Worm (Caenorhabditis elegans): ENCODE results near the gene natb-1.

natb-1 gene

DNA sequence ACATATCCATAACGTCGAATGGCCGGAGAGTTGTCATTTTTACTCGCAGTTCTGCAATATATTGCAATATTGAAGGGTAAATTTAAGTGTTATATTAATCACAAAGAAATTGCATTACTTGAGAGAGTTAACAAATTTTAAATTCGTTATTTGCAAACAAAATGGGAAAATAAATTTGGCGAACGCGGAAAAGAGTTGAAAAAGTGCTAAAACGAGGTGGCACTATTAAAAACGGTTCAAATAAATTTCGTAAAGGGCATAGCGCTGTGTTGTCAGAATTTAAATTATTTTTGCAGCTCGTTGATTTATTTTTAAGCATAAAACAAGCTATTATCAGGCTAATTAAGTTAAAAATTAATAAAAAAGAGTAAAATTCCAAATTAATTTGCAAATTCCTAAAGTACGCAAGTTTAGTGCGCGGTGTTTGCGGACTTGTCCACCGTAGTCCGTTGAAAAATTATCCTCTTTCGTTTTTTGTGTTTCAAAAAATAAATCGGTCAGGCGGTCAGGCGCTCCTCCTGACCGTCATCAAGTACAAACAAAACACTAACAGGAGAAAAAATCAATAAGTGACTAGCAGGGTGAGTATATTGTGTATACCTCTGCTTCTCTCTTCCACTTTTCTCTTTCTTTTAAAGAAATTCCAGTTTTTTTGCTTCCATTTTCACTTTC lies at the start of gene natb-1, which contains the start of gene abhd-12:
Gene natb-1, minus strand, starts transcription at position 51 of the 672 bp plus-strand sequence.
Gene abhd-12, plus strand, starts transcription at position 499 of the 672 bp plus-strand sequence.
- TF ChIP-seq flt-1 (GFP tag; IDR thresholded peaks at IDR 0.05) (no peak), hmg-4 (GFP tag; optimal IDR thresholded peaks at IDR 0.05) (no peak), B0310.2 (tag; optimal IDR thresholded peaks at IDR 0.05) (no peak), tbx-11 (GFP tag; IDR thresholded peaks at IDR 0.05) (no peak), F13C5.2 (tag; optimal IDR thresholded peaks at IDR 0.05) (no peak), ceh-13 (GFP tag; optimal IDR thresholded peaks at IDR 0.05) (no peak), ets-7 (tag; optimal IDR thresholded peaks at IDR 0.05) (no peak), aly-1 (tag; optimal IDR thresholded peaks at IDR 0.05) (no peak), scrt-1 (GFP tag; IDR thresholded peaks at IDR 0.05) (no peak), hnd-1 (tag; optimal IDR thresholded peaks at IDR 0.05) (no peak)

- TF ChIP-seq flt-1 (GFP tag; IDR thresholded peaks at IDR 0.05) (no peak), sea-1 (GFP tag; conservative IDR thresholded peaks at IDR 0.05) (no peak), tbx-37 (GFP tag; conservative IDR thresholded peaks at IDR 0.05) (no peak), tra-4 (tag; optimal IDR thresholded peaks at IDR 0.05) (no peak), hmg-4 (GFP tag; optimal IDR thresholded peaks at IDR 0.05) (no peak), ceh-13 (GFP tag; optimal IDR thresholded peaks at IDR 0.05) (no peak), scrt-1 (GFP tag; IDR thresholded peaks at IDR 0.05) (no peak), B0310.2 (tag; optimal IDR thresholded peaks at IDR 0.05) (no peak), F13C5.2 (tag; optimal IDR thresholded peaks at IDR 0.05) (no peak), ets-7 (tag; optimal IDR thresholded peaks at IDR 0.05) (no peak), aly-1 (tag; optimal IDR thresholded peaks at IDR 0.05) (no peak), ama-1 (optimal IDR thresholded peaks at IDR 0.05) (no peak), tbx-11 (GFP tag; IDR thresholded peaks at IDR 0.05) (no peak), ceh-36 (tag; optimal IDR thresholded peaks at IDR 0.05) (no peak), pes-1 (GFP tag; IDR thresholded peaks at IDR 0.05) (no peak), hnd-1 (tag; optimal IDR thresholded peaks at IDR 0.05) (no peak), hmbx-1 (tag; optimal IDR thresholded peaks at IDR 0.05) (no peak)
Measured at ce11 chrV:8031121-8031520, 47.9 kb upstream of the natb-1 start, which contains the start of gene vars-1. vars-1 (plus strand) TSS chrV:8031411.

DNA sequence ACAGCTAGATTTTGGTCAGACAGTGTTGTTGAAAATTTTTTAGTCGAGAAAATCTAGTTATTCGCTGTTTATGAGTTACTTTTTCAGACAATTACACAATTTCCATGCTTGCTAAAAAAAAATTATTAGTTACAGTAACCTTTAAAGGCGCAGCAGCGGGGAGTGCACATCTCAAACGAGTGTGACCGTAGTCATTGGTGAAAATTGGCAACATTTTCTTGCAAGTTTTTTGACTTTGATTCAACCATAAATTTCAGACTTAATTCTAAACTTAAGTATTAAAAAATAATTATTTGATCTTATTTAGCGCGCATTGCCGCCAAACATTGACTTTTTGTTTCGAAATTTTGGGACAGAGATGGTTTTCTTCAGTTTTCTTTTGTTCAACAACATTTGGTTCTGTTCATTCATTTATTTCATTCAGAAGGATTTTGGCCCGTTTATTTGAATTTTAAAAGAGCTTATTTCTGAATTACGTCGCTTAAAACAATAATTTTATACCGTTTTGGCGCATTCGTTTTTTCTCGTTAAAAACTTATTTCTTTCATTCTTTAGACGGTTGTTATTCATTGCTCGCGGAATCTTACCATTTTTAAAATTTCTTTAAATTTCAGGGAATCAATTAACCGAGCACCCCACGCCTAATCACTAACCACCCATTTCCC lies 45.7 kb upstream of the natb-1 start, which contains the start of gene oma-2:
Gene oma-2, plus strand, starts transcription at position 615 of the 665 bp plus-strand sequence.
- TF ChIP-seq tbx-11 (GFP tag; IDR thresholded peaks at IDR 0.05): no peak
- no peak for TF ChIP-seq ets-7 (tag; optimal IDR thresholded peaks at IDR 0.05)
- TF ChIP-seq hnd-1 (tag; optimal IDR thresholded peaks at IDR 0.05): no peak
- no peak for TF ChIP-seq ama-1 (optimal IDR thresholded peaks at IDR 0.05)
- no peak for TF ChIP-seq ceh-13 (GFP tag; optimal IDR thresholded peaks at IDR 0.05)
- no peak for TF ChIP-seq tbx-37 (GFP tag; conservative IDR thresholded peaks at IDR 0.05)
- no peak for TF ChIP-seq aly-1 (tag; optimal IDR thresholded peaks at IDR 0.05)
- no peak for TF ChIP-seq B0310.2 (tag; optimal IDR thresholded peaks at IDR 0.05)
- no peak for TF ChIP-seq hmg-4 (GFP tag; optimal IDR thresholded peaks at IDR 0.05)

DNA sequence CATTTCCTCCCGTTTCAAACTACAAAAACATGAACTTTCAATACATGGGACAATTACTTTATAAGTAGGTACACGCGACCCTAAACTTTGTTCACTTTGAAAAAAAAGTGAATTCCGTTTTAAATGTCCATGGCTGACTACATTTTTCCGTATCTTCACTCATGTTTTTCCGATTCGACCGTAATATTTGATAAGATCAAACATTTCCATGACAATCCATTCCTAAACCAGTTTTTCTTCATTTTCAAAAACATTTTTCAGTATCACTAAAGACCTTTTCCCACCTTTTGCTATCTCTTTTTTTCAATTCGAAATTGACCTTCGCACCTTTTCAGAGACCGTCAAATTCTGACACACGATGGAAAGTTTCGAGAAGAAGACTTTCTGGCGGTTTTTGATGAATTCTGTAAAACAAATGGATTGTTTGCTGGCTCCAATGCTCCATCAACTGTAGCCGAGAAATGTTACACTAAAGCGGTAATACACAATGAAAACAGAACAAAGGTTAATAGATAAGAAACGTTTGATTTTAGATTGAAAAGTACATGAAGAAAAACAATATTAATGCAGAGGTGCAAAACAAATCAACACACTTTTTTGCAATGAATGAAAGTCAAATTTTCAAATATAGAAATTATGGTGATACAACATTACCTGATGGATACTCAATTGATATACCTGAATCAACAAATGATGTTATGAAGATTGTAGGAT lies 44.4 kb upstream of the natb-1 start:
- TF ChIP-seq ceh-36 (tag; optimal IDR thresholded peaks at IDR 0.05) (no peak), sea-1 (GFP tag; conservative IDR thresholded peaks at IDR 0.05) (no peak), ama-1 (optimal IDR thresholded peaks at IDR 0.05) (no peak)

ce11 chrV:8026343-8026742 lies 43.1 kb upstream of the natb-1 start, which contains the start of gene F43H9.4:
F43H9.4 (plus strand) TSS chrV:8026708.
- TF ChIP-seq ceh-13 (GFP tag; optimal IDR thresholded peaks at IDR 0.05) (no peak), hnd-1 (tag; optimal IDR thresholded peaks at IDR 0.05) (no peak)

DNA sequence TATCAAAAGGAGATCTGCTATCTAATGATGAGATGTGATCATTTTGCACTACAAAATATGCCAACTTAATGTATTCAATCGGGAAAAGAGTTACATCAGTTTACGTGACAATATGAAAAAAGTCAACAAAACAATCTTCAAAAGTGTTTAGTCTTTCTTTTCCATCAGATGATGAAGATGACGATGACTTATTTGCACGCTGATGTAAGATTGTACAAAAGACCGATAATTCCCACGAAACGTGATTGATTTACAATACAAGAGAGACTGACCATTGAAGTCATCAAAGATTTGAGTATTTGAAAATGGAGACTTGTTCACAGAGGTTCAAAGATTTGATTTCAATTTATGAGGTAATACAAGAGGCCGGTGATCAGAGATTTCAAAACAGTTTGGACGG lies 42.0 kb upstream of the natb-1 start:
- TF ChIP-seq ets-7 (tag; optimal IDR thresholded peaks at IDR 0.05): no peak
- no peak for TF ChIP-seq hmg-4 (GFP tag; optimal IDR thresholded peaks at IDR 0.05)
- no peak for TF ChIP-seq tbx-11 (GFP tag; IDR thresholded peaks at IDR 0.05)
- no peak for TF ChIP-seq sea-1 (GFP tag; conservative IDR thresholded peaks at IDR 0.05)
- TF ChIP-seq ceh-36 (tag; optimal IDR thresholded peaks at IDR 0.05): no peak
- no peak for TF ChIP-seq ama-1 (optimal IDR thresholded peaks at IDR 0.05)
- TF ChIP-seq pes-1 (GFP tag; IDR thresholded peaks at IDR 0.05): no peak
- no peak for TF ChIP-seq hmbx-1 (tag; optimal IDR thresholded peaks at IDR 0.05)
- no peak for TF ChIP-seq tbx-37 (GFP tag; conservative IDR thresholded peaks at IDR 0.05)
- TF ChIP-seq scrt-1 (GFP tag; IDR thresholded peaks at IDR 0.05): no peak
- TF ChIP-seq hnd-1 (tag; optimal IDR thresholded peaks at IDR 0.05): no peak
- TF ChIP-seq B0310.2 (tag; optimal IDR thresholded peaks at IDR 0.05): no peak
- TF ChIP-seq F13C5.2 (tag; optimal IDR thresholded peaks at IDR 0.05): no peak
- no peak for TF ChIP-seq aly-1 (tag; optimal IDR thresholded peaks at IDR 0.05)
- TF ChIP-seq flt-1 (GFP tag; IDR thresholded peaks at IDR 0.05): no peak
- TF ChIP-seq ceh-13 (GFP tag; optimal IDR thresholded peaks at IDR 0.05): no peak
- no peak for TF ChIP-seq tra-4 (tag; optimal IDR thresholded peaks at IDR 0.05)

- TF ChIP-seq ceh-36 (tag; optimal IDR thresholded peaks at IDR 0.05) (no peak), hnd-1 (tag; optimal IDR thresholded peaks at IDR 0.05) (no peak), pes-1 (GFP tag; IDR thresholded peaks at IDR 0.05) (no peak)
Measured at ce11 chrV:8024752-8025151, 41.5 kb upstream of the natb-1 start, which contains the start of gene F43H9.3. F43H9.3 (minus strand) TSS chrV:8024940.
